Fruit fly (Drosophila melanogaster) whole organism, pupa: ENCODE measurements around the gene CG43050.
A peak's percentile ranks its signal among the peaks of the same experiment; 100 is the strongest.

Source experiments
- CG10348 ChIP-seq: fragments of 200-800 bp; sonication (Bioruptor generic); IDR thresholded peaks from 2 replicates; pipeline ENCODE4 v1.3.6; 2022; ENCODE audit warnings: missing biosample characterization, missing genetic modification characterization
- CG12605 ChIP-seq: fragments of 200-800 bp; sonication (Bioruptor generic); IDR thresholded peaks from 2 replicates; pipeline ENCODE4 v1.3.6; 2022; ENCODE audit warnings: missing biosample characterization, missing genetic modification characterization
- CG13204 ChIP-seq: fragments of 200-800 bp; sonication (Bioruptor generic); optimal IDR thresholded peaks from 2 replicates; lab custom pipeline; 2018; ENCODE audit warnings: missing biosample characterization, mild to moderate bottlenecking, missing genetic modification characterization, moderate library complexity
- CG14655 ChIP-seq: fragments of 200-800 bp; sonication (Bioruptor generic); optimal IDR thresholded peaks from 3 replicates; lab custom pipeline; 2017; ENCODE audit warnings: mild to moderate bottlenecking, missing biosample characterization, missing genetic modification reagents, missing genetic modification characterization
- CG15710 ChIP-seq: fragments of 200-800 bp; sonication (Bioruptor generic); optimal IDR thresholded peaks from 2 replicates; lab custom pipeline; 2018; ENCODE audit warnings: missing biosample characterization, mild to moderate bottlenecking, missing genetic modification characterization, moderate library complexity
- CG17806 ChIP-seq: fragments of 200-800 bp; sonication (Bioruptor generic); optimal IDR thresholded peaks from 2 replicates; lab custom pipeline; 2018; ENCODE audit warnings: missing biosample characterization, mild to moderate bottlenecking, missing genetic modification characterization, moderate library complexity
- CG32121 ChIP-seq: fragments of 200-800 bp; sonication (Bioruptor generic); IDR thresholded peaks from 2 replicates; pipeline ENCODE4 v1.3.6; 2022; ENCODE audit warnings: missing biosample characterization, missing genetic modification characterization
- CG34367 ChIP-seq: fragments of 200-800 bp; sonication (Bioruptor generic); optimal IDR thresholded peaks from 2 replicates; lab custom pipeline; 2018; ENCODE audit warnings: missing biosample characterization, mild to moderate bottlenecking, missing genetic modification characterization
- CG4496 ChIP-seq: fragments of 200-800 bp; sonication (Bioruptor generic); IDR thresholded peaks from 3 replicates; pipeline ENCODE4 v1.3.6; 2022; ENCODE audit warnings: missing biosample characterization, missing genetic modification characterization
- CG8159 ChIP-seq: fragments of 200-800 bp; sonication (Bioruptor generic); optimal IDR thresholded peaks from 3 replicates; lab custom pipeline; 2018; ENCODE audit warnings: missing biosample characterization, mild to moderate bottlenecking, missing genetic modification characterization, moderate library complexity
- CG8301 ChIP-seq: fragments of 200-800 bp; sonication (Bioruptor generic); optimal IDR thresholded peaks from 2 replicates; lab custom pipeline; 2018; ENCODE audit warnings: missing biosample characterization, mild to moderate bottlenecking, missing genetic modification characterization
- CG9948 ChIP-seq: fragments of 200-800 bp; sonication (Bioruptor generic); optimal IDR thresholded peaks from 2 replicates; lab custom pipeline; 2018; ENCODE audit warnings: missing biosample characterization, mild to moderate bottlenecking, missing genetic modification characterization, moderate library complexity
- D1 ChIP-seq: fragments of 200-800 bp; sonication (Bioruptor generic); optimal IDR thresholded peaks from 2 replicates; lab custom pipeline; 2018; ENCODE audit warnings: missing biosample characterization, mild to moderate bottlenecking, missing genetic modification characterization, moderate library complexity
- EcR ChIP-seq: fragments of 200-800 bp; sonication (Bioruptor generic); optimal IDR thresholded peaks from 3 replicates; lab custom pipeline; 2019; ENCODE audit warnings: missing biosample characterization, missing genetic modification characterization, mild to moderate bottlenecking, moderate library complexity, missing genetic modification reagents
- Ets98B ChIP-seq: fragments of 200-800 bp; sonication (Bioruptor generic); IDR thresholded peaks from 2 replicates; pipeline ENCODE4 v1.3.6; 2022; ENCODE audit warnings: missing biosample characterization, missing genetic modification characterization
- Pif1A ChIP-seq: fragments of 200-800 bp; sonication (Bioruptor generic); optimal IDR thresholded peaks from 3 replicates; lab custom pipeline; 2016; ENCODE audit warnings: missing biosample characterization, missing genetic modification characterization
- Pif1B ChIP-seq: fragments of 200-800 bp; sonication (Bioruptor generic); optimal IDR thresholded peaks from 3 replicates; lab custom pipeline; 2016; ENCODE audit warnings: missing biosample characterization, missing genetic modification characterization
- Snoo ChIP-seq: fragments of 200-800 bp; sonication (Bioruptor generic); optimal IDR thresholded peaks from 3 replicates; lab custom pipeline; 2017; ENCODE audit warnings: missing biosample characterization, mild to moderate bottlenecking, missing genetic modification characterization, inconsistent platforms
- fd96Ca ChIP-seq: fragments of 200-800 bp; sonication (Bioruptor generic); IDR thresholded peaks from 3 replicates; pipeline ENCODE4 v1.3.6; 2022; ENCODE audit warnings: missing biosample characterization, missing genetic modification characterization
- gl ChIP-seq: fragments of 200-800 bp; sonication (Bioruptor generic); optimal IDR thresholded peaks from 2 replicates; lab custom pipeline; 2018; ENCODE audit warnings: missing biosample characterization, mild to moderate bottlenecking, missing genetic modification characterization
- rn ChIP-seq: fragments of 200-800 bp; sonication (Bioruptor generic); IDR thresholded peaks from 2 replicates; pipeline ENCODE4 v1.3.6; 2022; ENCODE audit warnings: missing biosample characterization, missing genetic modification characterization

The CG43050 gene

DNA sequence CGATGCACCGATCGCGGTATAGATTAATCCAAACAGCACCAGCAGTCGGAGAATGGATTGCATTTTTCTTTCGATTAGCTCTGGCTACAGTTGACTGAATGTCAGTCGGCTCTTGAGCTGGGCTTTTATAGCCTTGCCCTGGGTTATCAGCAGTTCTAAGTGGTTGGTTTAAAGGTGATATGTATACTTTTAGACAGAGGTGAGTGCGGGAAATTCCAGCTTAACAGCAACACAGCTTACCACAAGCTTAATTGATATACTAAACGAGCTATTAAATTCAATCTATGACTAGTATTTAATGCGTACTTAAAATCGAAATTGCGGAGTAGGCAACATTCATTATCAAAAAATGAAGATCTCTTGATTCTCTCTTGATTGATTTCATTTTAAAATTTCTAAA, 23.7 kb downstream of the CG43050 start, which contains the start of gene CG9928:
CG9928 (minus strand) TSS at position 101 of the 400 bp plus-strand sequence.
- TF ChIP-seq Pif1B (GFP tag; lab: Kevin White, UChicago) = no peak
- no peak for TF ChIP-seq Snoo (tag; lab: Kevin White, UChicago)

DNA sequence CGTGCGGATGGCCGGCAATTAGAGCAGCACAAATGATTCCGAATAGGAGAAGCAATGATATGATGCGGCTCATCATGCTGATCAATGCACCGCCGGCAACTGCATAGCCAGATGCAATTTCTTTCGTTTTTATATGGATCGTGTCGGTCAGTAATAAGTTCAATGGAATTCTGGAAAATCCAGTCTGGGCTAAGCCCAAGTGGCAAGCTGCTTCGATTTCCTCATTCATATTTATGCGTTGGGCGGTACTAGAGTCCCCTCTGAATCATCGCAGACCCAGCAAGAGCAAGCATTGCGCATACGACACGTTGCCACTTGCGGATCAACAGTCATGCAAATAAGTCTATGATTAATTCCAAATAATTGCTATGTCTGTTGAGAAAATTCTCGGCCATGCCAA, 24.4 kb downstream of the CG43050 start, which contains the start of gene CG16978:
CG16978 (minus strand) TSS at position 101 of the 400 bp plus-strand sequence.
- TF ChIP-seq Pif1B (GFP tag; lab: Kevin White, UChicago) (no peak), CG14655 (no peak), Snoo (tag; lab: Kevin White, UChicago) (no peak), CG8301 (tag; lab: Kevin White, UChicago) (no peak)

DNA sequence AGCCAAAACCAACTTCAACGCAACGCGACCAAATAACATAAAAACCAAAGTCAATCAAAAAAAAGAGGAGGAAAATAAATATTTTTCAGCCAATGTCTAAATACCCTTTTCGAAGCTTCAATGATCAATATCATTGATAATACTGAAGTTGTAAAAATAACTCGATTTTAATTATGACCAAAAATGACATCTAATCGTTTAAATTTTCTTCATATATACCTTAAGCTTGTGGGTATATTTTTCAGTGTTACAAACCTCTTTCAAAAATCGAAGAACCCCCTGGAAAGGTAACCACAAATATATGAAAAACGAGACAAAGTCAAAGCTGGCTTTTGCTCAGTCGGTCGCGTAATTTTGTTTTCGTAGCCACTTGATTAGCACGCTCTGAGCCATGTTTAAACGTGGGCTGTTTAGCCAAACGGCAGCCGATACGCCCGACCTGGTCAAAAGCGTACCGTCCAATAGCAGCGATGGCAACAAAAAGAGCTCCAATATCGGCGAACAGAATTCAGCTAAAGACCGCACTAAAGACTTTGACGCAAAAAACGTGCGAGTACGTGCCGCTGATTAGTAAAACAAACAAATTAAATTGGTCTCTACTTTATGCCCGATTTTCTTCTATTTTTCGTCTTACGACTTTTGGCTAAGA, 26.1 kb downstream of the CG43050 start:
- TF ChIP-seq Ets98B = 0 out of 2 replicates have a peak, but pooled peaks have one; percentile 34
- TF ChIP-seq CG8301 (tag; lab: Kevin White, UChicago) = peak; percentile 18
- TF ChIP-seq Pif1A = no peak
- TF ChIP-seq CG32121 = peak; percentile 73
- no peak for TF ChIP-seq Snoo (tag; lab: Kevin White, UChicago)
- TF ChIP-seq rn (GFP tag; lab: Robert Waterston, UW) = peak; percentile 50; the same call in 1 of the 2 replicates
- TF ChIP-seq CG14655 = peak; percentile 30
- TF ChIP-seq CG17806 (tag; lab: Kevin White, UChicago) = peak; percentile 1
- TF ChIP-seq CG34367 = no peak
- no peak for TF ChIP-seq gl (tag; lab: Kevin White, UChicago)
- no peak for TF ChIP-seq CG9948 (tag; lab: Kevin White, UChicago)
- peak; percentile 8 for TF ChIP-seq Pif1B (GFP tag; lab: Kevin White, UChicago)
- TF ChIP-seq CG4496 (GFP tag; lab: Robert Waterston, UW) = peak; percentile 66; the same call in 2 of the 3 replicates
- no peak for TF ChIP-seq CG13204 (GFP tag; lab: Kevin White, UChicago)
- TF ChIP-seq fd96Ca (GFP tag; lab: Robert Waterston, UW) = 0 out of 3 replicates have a peak, but pooled peaks have one; percentile 23
- TF ChIP-seq CG15710 = no peak
- TF ChIP-seq EcR (GFP tag; lab: Kevin White, UChicago) = no peak
- peak; percentile 24 for TF ChIP-seq CG8159 (tag; lab: Kevin White, UChicago)
- no peak for TF ChIP-seq CG12605 (GFP tag; lab: Robert Waterston, UW)
- TF ChIP-seq CG10348 = no peak
- no peak for TF ChIP-seq D1 (tag; lab: Kevin White, UChicago)

DNA sequence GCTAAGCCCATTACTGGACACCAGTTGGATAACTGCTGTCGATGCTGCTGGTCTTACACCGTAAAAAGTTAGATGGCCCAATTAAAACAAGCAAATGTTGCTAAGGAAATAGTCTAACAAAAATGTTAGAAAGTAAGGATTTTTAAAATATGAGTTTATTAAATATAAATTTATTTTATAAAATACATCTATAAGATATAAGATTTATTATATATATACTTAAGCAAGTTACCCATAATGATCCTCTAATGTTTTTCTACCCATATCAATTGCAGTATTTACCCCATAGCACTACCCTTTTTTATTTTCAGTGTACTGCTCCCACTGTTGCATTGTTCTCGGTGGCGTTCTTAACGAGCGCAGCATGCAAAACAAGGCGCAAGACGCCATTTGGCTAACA, 27.2 kb downstream of the CG43050 start:
- TF ChIP-seq fd96Ca (GFP tag; lab: Robert Waterston, UW) (no peak), CG14655 (peak; percentile 75), Pif1B (GFP tag; lab: Kevin White, UChicago) (no peak), Ets98B (no peak), gl (tag; lab: Kevin White, UChicago) (peak; percentile 24), CG9948 (tag; lab: Kevin White, UChicago) (peak; percentile 86), CG8159 (tag; lab: Kevin White, UChicago) (peak; percentile 89), CG8301 (tag; lab: Kevin White, UChicago) (peak; percentile 37), CG17806 (tag; lab: Kevin White, UChicago) (peak; percentile 81), CG13204 (GFP tag; lab: Kevin White, UChicago) (peak; percentile 41), EcR (GFP tag; lab: Kevin White, UChicago) (no peak), CG32121 (0 out of 2 replicates have a peak, but pooled peaks have one; percentile 25), CG34367 (peak; percentile 68), Snoo (tag; lab: Kevin White, UChicago) (peak; percentile 43), CG15710 (peak; percentile 83), D1 (tag; lab: Kevin White, UChicago) (peak; percentile 56)

DNA sequence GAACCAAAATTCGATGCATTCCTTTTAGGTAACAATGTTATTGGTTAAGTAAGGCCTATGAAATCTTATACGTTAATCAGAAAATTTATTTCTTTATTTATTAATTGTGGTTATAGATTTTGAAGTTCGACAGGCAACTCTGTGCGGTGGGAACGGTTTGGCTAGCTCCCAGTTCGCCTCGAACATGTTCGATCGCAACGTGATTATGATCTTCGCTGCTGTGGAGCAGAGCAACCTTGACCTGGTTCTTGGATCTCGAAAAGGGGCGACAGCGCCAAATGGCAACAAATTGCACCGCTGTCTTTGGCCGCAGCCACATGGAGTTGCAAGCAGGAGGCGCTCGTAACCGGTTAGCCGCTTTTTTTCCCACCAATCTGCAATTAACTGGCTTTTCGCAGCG, 35.2 kb downstream of the CG43050 start:
- no peak for TF ChIP-seq Pif1B (GFP tag; lab: Kevin White, UChicago)
- no peak for TF ChIP-seq CG17806 (tag; lab: Kevin White, UChicago)
- no peak for TF ChIP-seq CG9948 (tag; lab: Kevin White, UChicago)
- peak; percentile 45 for TF ChIP-seq EcR (GFP tag; lab: Kevin White, UChicago)
- TF ChIP-seq, all 21 proteins: peak for 1

DNA sequence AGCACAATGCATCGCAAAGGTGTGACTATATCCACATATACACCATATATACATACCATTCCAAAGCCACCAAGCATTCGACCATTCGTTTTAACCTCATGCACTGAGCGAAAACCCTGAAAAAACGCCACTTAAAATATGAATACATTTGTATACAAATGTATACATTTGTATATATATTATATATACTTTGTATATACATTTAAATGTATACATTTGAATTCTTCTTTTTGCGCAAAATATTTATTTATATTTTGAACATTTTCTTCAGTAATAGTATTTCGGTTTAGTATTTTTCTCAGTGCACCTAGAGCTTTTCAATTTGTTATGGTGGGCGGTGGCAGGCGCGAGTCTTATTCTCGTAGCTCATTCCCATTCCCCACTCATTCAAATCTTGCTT, 37.3 kb downstream of the CG43050 start:
- no peak for TF ChIP-seq rn (GFP tag; lab: Robert Waterston, UW)
- no peak for TF ChIP-seq CG4496 (GFP tag; lab: Robert Waterston, UW)
- no peak for TF ChIP-seq CG10348
- peak; percentile 18 for TF ChIP-seq CG17806 (tag; lab: Kevin White, UChicago)
- no peak for TF ChIP-seq EcR (GFP tag; lab: Kevin White, UChicago)
- no peak for TF ChIP-seq CG32121
- TF ChIP-seq CG12605 (GFP tag; lab: Robert Waterston, UW) = no peak
- TF ChIP-seq D1 (tag; lab: Kevin White, UChicago) = no peak
- TF ChIP-seq Pif1A = peak; percentile 53
- TF ChIP-seq CG8159 (tag; lab: Kevin White, UChicago) = peak; percentile 17
- TF ChIP-seq CG14655 = peak; percentile 7
- TF ChIP-seq Snoo (tag; lab: Kevin White, UChicago) = no peak
- peak; percentile 50 for TF ChIP-seq CG9948 (tag; lab: Kevin White, UChicago)
- TF ChIP-seq fd96Ca (GFP tag; lab: Robert Waterston, UW) = no peak
